Worm (Caenorhabditis elegans) whole organism, midembryonic: ENCODE data around the gene tsp-13.

Experiments
- T22C8.4 ChIP-seq: fragments of 200-800 bp; sonication (Bioruptor generic); IDR thresholded peaks from 2 replicates; pipeline ENCODE4 v1.3.6; 2022; ENCODE audit warnings: missing genetic modification characterization, missing compliant biosample characterization
- cog-1 ChIP-seq: sonication (generic microtip); optimal IDR thresholded peaks from 2 replicates; lab custom pipeline; 2016; ENCODE audit warnings: missing genetic modification characterization, missing compliant biosample characterization
- flt-1 ChIP-seq: fragments of 200-800 bp; sonication (Bioruptor generic); IDR thresholded peaks from 2 replicates; pipeline ENCODE4 v1.3.6; 2022; ENCODE audit warnings: missing genetic modification characterization, missing compliant biosample characterization
- med-1 ChIP-seq: sonication (generic microtip); optimal IDR thresholded peaks from 2 replicates; lab custom pipeline; 2017; ENCODE audit warnings: missing genetic modification characterization, mild to moderate bottlenecking, missing compliant biosample characterization, antibody characterized with exemption, missing genetic modification reagents; ENCODE audit not compliant: insufficient read depth
- ref-1 ChIP-seq: fragments of 200-800 bp; sonication (Bioruptor generic); conservative IDR thresholded peaks from 2 replicates; pipeline ENCODE4 v1.3.6; 2022; ENCODE audit warnings: missing genetic modification reagents, missing genetic modification characterization, missing compliant biosample characterization
- ztf-29 ChIP-seq: fragments of 200-800 bp; sonication (Bioruptor generic); IDR thresholded peaks from 2 replicates; pipeline ENCODE4 v1.3.6; 2022; ENCODE audit warnings: missing genetic modification reagents, missing genetic modification characterization, missing compliant biosample characterization

DNA sequence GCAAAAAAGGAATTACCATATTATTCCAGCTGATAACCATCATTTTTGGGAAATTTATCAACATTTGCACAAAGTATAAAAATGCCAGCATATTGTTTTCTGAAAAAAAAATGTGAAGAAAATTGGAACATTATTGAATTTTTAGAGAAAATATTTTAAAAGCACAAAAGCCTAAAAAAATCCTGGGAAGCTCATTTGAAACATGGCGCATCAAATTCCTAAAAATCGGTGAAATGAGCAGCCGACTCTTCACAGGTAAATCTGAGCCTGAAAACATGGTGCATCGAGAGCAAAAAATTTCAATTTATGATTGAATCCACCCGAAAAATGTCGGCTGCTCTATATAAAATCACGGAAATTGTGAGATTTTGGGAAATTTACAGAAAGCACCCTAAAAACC is 4.8 kb upstream of the tsp-13 start, which contains the start of gene Y39B6A.7:
- TF ChIP-seq ref-1 (GFP tag; lab: Robert Waterston, UW), result no peak
- no peak for TF ChIP-seq cog-1 (tag; lab: Kevin White, UChicago)
- no peak for TF ChIP-seq T22C8.4
- TF ChIP-seq ztf-29 (GFP tag; lab: Robert Waterston, UW), result no peak
- no peak for TF ChIP-seq flt-1 (GFP tag; lab: Robert Waterston, UW)
- no peak for TF ChIP-seq med-1 (GFP tag; lab: Kevin White, UChicago)
